Fruit fly (Drosophila melanogaster) whole organism, embryonic: ENCODE results near the gene CG11986.

Experiments used
- Aef1 ChIP-seq: fragments of 200-800 bp; sonication (Bioruptor generic); IDR thresholded peaks from 3 replicates; pipeline ENCODE4 v1.3.6; 2022; ENCODE audit warnings: missing biosample characterization, missing genetic modification characterization
- CG10959 ChIP-seq: fragments of 200-800 bp; sonication (Bioruptor generic); IDR thresholded peaks from 2 replicates; pipeline ENCODE4 v1.3.6; 2022; ENCODE audit warnings: missing biosample characterization, missing genetic modification characterization
- CG10979 ChIP-seq: fragments of 200-800 bp; sonication (Bioruptor generic); optimal IDR thresholded peaks from 2 replicates; lab custom pipeline; 2018; ENCODE audit warnings: missing biosample characterization, mild to moderate bottlenecking, missing genetic modification characterization, moderate library complexity
- CG12071 ChIP-seq: fragments of 200-800 bp; sonication (Bioruptor generic); optimal IDR thresholded peaks from 3 replicates; lab custom pipeline; 2018; ENCODE audit warnings: missing biosample characterization, mild to moderate bottlenecking, missing genetic modification characterization
- CG12744 ChIP-seq: fragments of 200-800 bp; sonication (Bioruptor generic); optimal IDR thresholded peaks from 2 replicates; lab custom pipeline; 2016; ENCODE audit warnings: missing biosample characterization, missing genetic modification characterization
- CG13624 ChIP-seq: fragments of 200-800 bp; sonication (Bioruptor generic); optimal IDR thresholded peaks from 2 replicates; lab custom pipeline; 2016; ENCODE audit warnings: missing biosample characterization, missing genetic modification characterization
- CG15269 ChIP-seq: fragments of 200-800 bp; sonication (Bioruptor generic); optimal IDR thresholded peaks from 2 replicates; lab custom pipeline; 2018; ENCODE audit warnings: missing biosample characterization, mild to moderate bottlenecking, missing genetic modification characterization, moderate library complexity
- CG15479 ChIP-seq: fragments of 200-800 bp; sonication (Bioruptor generic); optimal IDR thresholded peaks from 3 replicates; lab custom pipeline; 2019; ENCODE audit warnings: missing biosample characterization, mild to moderate bottlenecking, missing genetic modification characterization, moderate library complexity
- CG17829 ChIP-seq: fragments of 200-800 bp; optimal IDR thresholded peaks from 2 replicates; lab custom pipeline; 2019; ENCODE audit warnings: missing biosample characterization, mild to moderate bottlenecking, missing genetic modification characterization, moderate library complexity
- CG17912 ChIP-seq: fragments of 200-800 bp; sonication (Bioruptor generic); optimal IDR thresholded peaks from 2 replicates; lab custom pipeline; 2018; ENCODE audit warnings: missing biosample characterization, mild to moderate bottlenecking, missing genetic modification characterization
- CG18599 ChIP-seq: fragments of 200-800 bp; sonication (Bioruptor generic); optimal IDR thresholded peaks from 3 replicates; lab custom pipeline; 2017; ENCODE audit warnings: missing biosample characterization, missing genetic modification characterization, mild to moderate bottlenecking, moderate library complexity, missing genetic modification reagents
- CG2202 ChIP-seq: fragments of 200-800 bp; sonication (Bioruptor generic); optimal IDR thresholded peaks from 2 replicates; lab custom pipeline; 2018; ENCODE audit warnings: missing biosample characterization, mild to moderate bottlenecking, missing genetic modification characterization
- CG2889 ChIP-seq: fragments of 200-800 bp; sonication (Bioruptor generic); IDR thresholded peaks from 3 replicates; pipeline ENCODE4 v1.3.6; 2022; ENCODE audit warnings: missing biosample characterization, missing genetic modification characterization
- CG3065 ChIP-seq: fragments of 200-800 bp; sonication (Bioruptor generic); optimal IDR thresholded peaks from 2 replicates; lab custom pipeline; 2016; ENCODE audit warnings: missing biosample characterization, missing genetic modification characterization
- CG3847 ChIP-seq: fragments of 200-800 bp; sonication (Bioruptor generic); IDR thresholded peaks from 2 replicates; pipeline ENCODE4 v1.3.6; 2022; ENCODE audit warnings: missing biosample characterization, missing genetic modification characterization
- CG4617 ChIP-seq: fragments of 200-800 bp; sonication (Bioruptor generic); optimal IDR thresholded peaks from 3 replicates; lab custom pipeline; 2016; ENCODE audit warnings: missing biosample characterization, missing genetic modification characterization, borderline replicate concordance
- CG4707 ChIP-seq: fragments of 200-800 bp; sonication (Bioruptor generic); optimal IDR thresholded peaks from 2 replicates; lab custom pipeline; 2018; ENCODE audit warnings: missing biosample characterization, mild to moderate bottlenecking, missing genetic modification characterization, moderate library complexity
- CG6272 ChIP-seq: fragments of 200-800 bp; sonication (Bioruptor generic); IDR thresholded peaks from 2 replicates; pipeline ENCODE4 v1.3.6; 2022; ENCODE audit warnings: missing biosample characterization, missing genetic modification characterization
- CG6791 ChIP-seq: fragments of 200-800 bp; sonication (Bioruptor generic); IDR thresholded peaks from 3 replicates; pipeline ENCODE4 v1.3.6; 2022; ENCODE audit warnings: missing biosample characterization, missing genetic modification characterization; ENCODE audit not compliant: partially characterized antibody
- CG7357 ChIP-seq: fragments of 200-800 bp; sonication (Bioruptor generic); IDR thresholded peaks from 3 replicates; pipeline ENCODE4 v1.3.6; 2022; ENCODE audit warnings: missing biosample characterization, missing genetic modification characterization
- CG7556 ChIP-seq: fragments of 200-800 bp; sonication (Bioruptor generic); optimal IDR thresholded peaks from 2 replicates; lab custom pipeline; 2017; ENCODE audit warnings: missing biosample characterization, mild to moderate bottlenecking, missing genetic modification characterization
- Doc2 ChIP-seq: fragments of 200-800 bp; sonication (Bioruptor generic); IDR thresholded peaks from 2 replicates; pipeline ENCODE4 v1.3.6; 2022; ENCODE audit warnings: missing biosample characterization, missing genetic modification characterization
- Eip74EF ChIP-seq, 2 experiments: fragments of 200-800 bp in 1 of 2; fragments of >200 bp in 1 of 2; sonication (Bioruptor generic) in 1 of 2; optimal IDR thresholded peaks; 2 replicates each; lab custom pipeline; 2017 to 2019; ENCODE audit warnings: missing biosample characterization in 2 of 2, missing genetic modification characterization in 2 of 2, mild to moderate bottlenecking in 1 of 2, moderate library complexity in 1 of 2
- Fer1 ChIP-seq: fragments of 200-800 bp; sonication (Bioruptor generic); optimal IDR thresholded peaks from 2 replicates; lab custom pipeline; 2017; ENCODE audit warnings: missing biosample characterization, mild to moderate bottlenecking, missing genetic modification characterization
- H15 ChIP-seq: fragments of 200-800 bp; sonication (Bioruptor generic); IDR thresholded peaks from 3 replicates; pipeline ENCODE4 v1.3.6; 2022; ENCODE audit warnings: missing biosample characterization, missing genetic modification characterization
- Hr3 ChIP-seq: fragments of 200-800 bp; sonication (Bioruptor generic); optimal IDR thresholded peaks from 3 replicates; lab custom pipeline; 2016; ENCODE audit warnings: missing biosample characterization, missing genetic modification characterization
- MBD-R2 ChIP-seq: fragments of 200-800 bp; sonication (Bioruptor generic); IDR thresholded peaks from 2 replicates; pipeline ENCODE4 v1.3.6; 2022; ENCODE audit warnings: missing biosample characterization, missing genetic modification characterization
- Mad ChIP-seq: fragments of 200-800 bp; sonication (Bioruptor generic); optimal IDR thresholded peaks from 2 replicates; lab custom pipeline; 2016; ENCODE audit warnings: missing biosample characterization, missing genetic modification characterization
- Mes4 ChIP-seq: fragments of 200-800 bp; sonication (Bioruptor generic); optimal IDR thresholded peaks from 2 replicates; lab custom pipeline; 2016; ENCODE audit warnings: missing biosample characterization, missing genetic modification characterization
- Optix ChIP-seq: fragments of 200-800 bp; sonication (Bioruptor generic); IDR thresholded peaks from 3 replicates; pipeline ENCODE4 v1.3.6; 2022; ENCODE audit warnings: missing biosample characterization, missing genetic modification characterization
- Sin3A ChIP-seq: fragments of >200 bp; optimal IDR thresholded peaks from 2 replicates; lab custom pipeline; 2018
- Sry-δ ChIP-seq: fragments of 200-800 bp; sonication (Bioruptor generic); optimal IDR thresholded peaks from 2 replicates; lab custom pipeline; 2016; ENCODE audit warnings: missing biosample characterization, missing genetic modification characterization
- Xbp1 ChIP-seq: fragments of 200-800 bp; sonication (Bioruptor generic); optimal IDR thresholded peaks from 3 replicates; lab custom pipeline; 2016; ENCODE audit warnings: missing biosample characterization, mild to moderate bottlenecking, missing genetic modification characterization
- bsh ChIP-seq, 2 experiments: fragments of 200-800 bp; sonication (Bioruptor generic); optimal IDR thresholded peaks; 2 replicates each; lab custom pipeline; 2017 to 2018; ENCODE audit warnings: mild to moderate bottlenecking in 2 of 2, missing biosample characterization in 2 of 2, missing genetic modification characterization in 2 of 2, moderate library complexity in 1 of 2
- crol ChIP-seq: fragments of 200-800 bp; sonication (Bioruptor generic); IDR thresholded peaks from 2 replicates; pipeline ENCODE4 v1.3.6; 2022; ENCODE audit warnings: missing biosample characterization, missing genetic modification characterization
- cwo ChIP-seq: fragments of 200-800 bp; sonication (Bioruptor generic); optimal IDR thresholded peaks from 3 replicates; lab custom pipeline; 2017; ENCODE audit warnings: missing biosample characterization, missing genetic modification characterization, mild to moderate bottlenecking, moderate library complexity, missing genetic modification reagents
- dm ChIP-seq: fragments of 200-800 bp; sonication (Bioruptor generic); optimal IDR thresholded peaks from 3 replicates; lab custom pipeline; 2016; ENCODE audit warnings: missing biosample characterization, missing genetic modification characterization
- dpn ChIP-seq, 2 experiments: fragments of 200-800 bp; sonication (Bioruptor generic); optimal IDR thresholded peaks; 3 replicates each; lab custom pipeline; 2016; ENCODE audit warnings: missing biosample characterization in 2 of 2, missing genetic modification characterization in 2 of 2
- ems ChIP-seq: fragments of 200-800 bp; sonication (Bioruptor generic); optimal IDR thresholded peaks from 3 replicates; lab custom pipeline; 2016; ENCODE audit warnings: missing biosample characterization, missing genetic modification characterization
- exex ChIP-seq: fragments of 200-800 bp; sonication (Bioruptor generic); optimal IDR thresholded peaks from 4 replicates; lab custom pipeline; 2018; ENCODE audit warnings: missing biosample characterization, mild to moderate bottlenecking, missing genetic modification characterization, moderate library complexity
- fd3F ChIP-seq: fragments of 200-800 bp; sonication (Bioruptor generic); optimal IDR thresholded peaks from 2 replicates; lab custom pipeline; 2018; ENCODE audit warnings: missing biosample characterization, mild to moderate bottlenecking, missing genetic modification characterization, moderate library complexity
- gcm2 ChIP-seq: fragments of 200-800 bp; sonication (Bioruptor generic); optimal IDR thresholded peaks from 2 replicates; lab custom pipeline; 2016; ENCODE audit warnings: missing biosample characterization, missing genetic modification characterization
- insv ChIP-seq, 2 experiments: fragments of 200-800 bp; sonication (Bioruptor generic); optimal IDR thresholded peaks; 3 replicates each; lab custom pipeline; 2016 to 2018; ENCODE audit warnings: missing biosample characterization in 2 of 2, missing genetic modification characterization in 2 of 2
- lab ChIP-seq: fragments of 200-800 bp; sonication (Bioruptor generic); optimal IDR thresholded peaks from 3 replicates; lab custom pipeline; 2017; ENCODE audit warnings: missing biosample characterization, missing genetic modification characterization, mild to moderate bottlenecking, moderate library complexity, missing genetic modification reagents
- lola ChIP-seq, 3 experiments: fragments of >200 bp in 2 of 3; fragments of 200-800 bp in 1 of 3; sonication (Bioruptor generic) in 1 of 3; optimal IDR thresholded peaks; 2 replicates each; lab custom pipeline; 2017 to 2019; ENCODE audit warnings: missing biosample characterization in 3 of 3, missing genetic modification characterization in 3 of 3, mild to moderate bottlenecking in 1 of 3, moderate library complexity in 1 of 3
- pita ChIP-seq: fragments of 200-800 bp; sonication (Bioruptor generic); optimal IDR thresholded peaks from 2 replicates; lab custom pipeline; 2017; ENCODE audit warnings: missing biosample characterization, mild to moderate bottlenecking, missing genetic modification characterization
- sens ChIP-seq: fragments of 200-800 bp; sonication (Bioruptor generic); peaks from one replicate; lab custom pipeline; 2016; ENCODE audit warnings: missing biosample characterization, missing genetic modification characterization
- tna ChIP-seq: fragments of 200-800 bp; sonication (Bioruptor generic); IDR thresholded peaks from 2 replicates; pipeline ENCODE4 v1.3.6; 2022; ENCODE audit warnings: missing biosample characterization, missing genetic modification characterization; ENCODE audit not compliant: partially characterized antibody

The CG11986 gene

dm6 chr3R:8979850-8980775, 35.1 kb upstream of the CG11986 start (continued):
- TF ChIP-seq insv (GFP tag; optimal IDR thresholded peaks at IDR 0.05; lab: Kevin White, UChicago) (peak in 1 of 2 experiments; percentile 3), Aef1 (GFP tag; lab: Robert Waterston, UW) (no peak), CG10979 (no peak), CG3065 (GFP tag; lab: Kevin White, UChicago) (no peak), gcm2 (GFP tag; lab: Kevin White, UChicago) (peak; percentile 3), ems (GFP tag; lab: Kevin White, UChicago) (peak; percentile 2), Xbp1 (no peak), Doc2 (GFP tag; lab: Robert Waterston, UW) (no peak), exex (peak; percentile 43), CG18599 (peak; percentile 26), tna (GFP tag; lab: Robert Waterston, UW) (peak; percentile 18; the same call in 1 of the 2 replicates), Hr3 (GFP tag; lab: Kevin White, UChicago) (no peak), crol (GFP tag; lab: Robert Waterston, UW) (no peak), Optix (GFP tag; lab: Robert Waterston, UW) (no peak), CG15479 (no peak), CG6272 (GFP tag; lab: Robert Waterston, UW) (no peak), CG4617 (GFP tag; lab: Kevin White, UChicago) (no peak), Eip74EF (GFP tag; optimal IDR thresholded peaks at IDR 0.05; lab: Kevin White, UChicago) (peak in 1 of 2 experiments; percentile 22), MBD-R2 (GFP tag; lab: Robert Waterston, UW) (no peak), Mad (GFP tag; lab: Kevin White, UChicago) (peak; percentile 14), Fer1 (no peak), fd3F (no peak), CG13624 (GFP tag; lab: Kevin White, UChicago) (peak; percentile 81), bsh (GFP tag; optimal IDR thresholded peaks at IDR 0.05; lab: Kevin White, UChicago) (peak; percentile 8 to 11), lab (GFP tag; lab: Kevin White, UChicago) (peak; percentile 39), CG12744 (GFP tag; lab: Kevin White, UChicago) (no peak), Sry-δ (GFP tag; lab: Kevin White, UChicago) (peak; percentile 6), CG4707 (GFP tag; lab: Kevin White, UChicago) (no peak), CG7357 (GFP tag; lab: Robert Waterston, UW) (no peak), CG15269 (tag; lab: Kevin White, UChicago) (peak; percentile 28), H15 (GFP tag; lab: Robert Waterston, UW) (0 out of 3 replicates have a peak, but pooled peaks have one; percentile 6), dpn (GFP tag; optimal IDR thresholded peaks at IDR 0.05; lab: Kevin White, UChicago) (peak in 1 of 2 experiments; percentile 28), dm (GFP tag; lab: Kevin White, UChicago) (no peak), CG6791 (GFP tag; lab: Robert Waterston, UW) (0 out of 3 replicates have a peak, but pooled peaks have one; percentile 45), pita (GFP tag; lab: Kevin White, UChicago) (no peak), Mes4 (no peak), CG17912 (GFP tag; lab: Kevin White, UChicago) (peak; percentile 27), lola (GFP tag; optimal IDR thresholded peaks at IDR 0.05; lab: Kevin White, UChicago) (no peak), CG10959 (GFP tag; lab: Robert Waterston, UW) (no peak), CG7556 (GFP tag; lab: Kevin White, UChicago) (no peak), CG2202 (tag; lab: Kevin White, UChicago) (no peak), cwo (GFP tag; lab: Kevin White, UChicago) (no peak), CG12071 (GFP tag; lab: Kevin White, UChicago) (no peak), Sin3A (lab: Kevin White, UChicago) (no peak), CG3847 (GFP tag; lab: Robert Waterston, UW) (0 out of 2 replicates have a peak, but pooled peaks have one; percentile 15), CG17829 (peak; percentile 16), sens (GFP tag; lab: Kevin White, UChicago) (peak; percentile 53), CG2889 (GFP tag; lab: Robert Waterston, UW) (no peak)
